Fruit fly (Drosophila melanogaster) whole organism, prepupa: ENCODE data around the gene Hs2st.

Experiments used
- Blimp-1 ChIP-seq: fragments of 200-800 bp; sonication (Bioruptor generic); optimal IDR thresholded peaks from 3 replicates; lab custom pipeline; 2017; ENCODE audit warnings: missing biosample characterization, missing genetic modification characterization, mild to moderate bottlenecking, moderate library complexity, missing genetic modification reagents
- CG10631 ChIP-seq: fragments of 200-800 bp; sonication (Bioruptor generic); optimal IDR thresholded peaks from 2 replicates; lab custom pipeline; 2016; ENCODE audit warnings: missing biosample characterization, missing genetic modification characterization
- CG10669 ChIP-seq: fragments of 200-800 bp; sonication (Bioruptor generic); optimal IDR thresholded peaks from 3 replicates; lab custom pipeline; 2018; ENCODE audit warnings: missing biosample characterization, mild to moderate bottlenecking, missing genetic modification characterization, moderate library complexity
- CG11902 ChIP-seq: fragments of 200-800 bp; sonication (Bioruptor generic); optimal IDR thresholded peaks from 3 replicates; lab custom pipeline; 2016; ENCODE audit warnings: missing biosample characterization, missing genetic modification characterization
- CG15336 ChIP-seq: fragments of 200-800 bp; sonication (Bioruptor generic); IDR thresholded peaks from 2 replicates; pipeline ENCODE4 v1.3.6; 2022; ENCODE audit warnings: missing biosample characterization, missing genetic modification characterization
- CG1621 ChIP-seq: fragments of 200-800 bp; sonication (Bioruptor generic); optimal IDR thresholded peaks from 3 replicates; lab custom pipeline; 2018; ENCODE audit warnings: missing biosample characterization, mild to moderate bottlenecking, missing genetic modification characterization
- CG16779 ChIP-seq: fragments of 200-800 bp; sonication (Bioruptor generic); optimal IDR thresholded peaks from 3 replicates; lab custom pipeline; 2017; ENCODE audit warnings: missing biosample characterization, mild to moderate bottlenecking, missing genetic modification characterization
- CG3032 ChIP-seq: fragments of 200-800 bp; optimal IDR thresholded peaks from 2 replicates; lab custom pipeline; 2019; ENCODE audit warnings: missing biosample characterization, mild to moderate bottlenecking, missing genetic modification characterization, moderate library complexity
- CG31627 ChIP-seq: fragments of 200-800 bp; sonication (Bioruptor generic); optimal IDR thresholded peaks from 3 replicates; lab custom pipeline; 2016; ENCODE audit warnings: missing biosample characterization, missing genetic modification characterization
- CG32006 ChIP-seq: fragments of 200-800 bp; sonication (Bioruptor generic); optimal IDR thresholded peaks from 3 replicates; lab custom pipeline; 2017; ENCODE audit warnings: missing biosample characterization, mild to moderate bottlenecking, missing genetic modification characterization
- CG34406 ChIP-seq: fragments of 200-800 bp; sonication (Bioruptor generic); optimal IDR thresholded peaks from 3 replicates; lab custom pipeline; 2016; ENCODE audit warnings: missing biosample characterization, missing genetic modification characterization
- CG3919 ChIP-seq: fragments of 200-800 bp; sonication (Bioruptor generic); optimal IDR thresholded peaks from 3 replicates; lab custom pipeline; 2016; ENCODE audit warnings: missing biosample characterization, missing genetic modification characterization
- CG4318 ChIP-seq: fragments of 200-800 bp; sonication (Bioruptor generic); optimal IDR thresholded peaks from 3 replicates; lab custom pipeline; 2017; ENCODE audit warnings: missing biosample characterization, mild to moderate bottlenecking, missing genetic modification characterization
- CG6163 ChIP-seq: fragments of 200-800 bp; sonication (Bioruptor generic); IDR thresholded peaks from 3 replicates; pipeline ENCODE4 v1.3.6; 2022; ENCODE audit warnings: missing biosample characterization, missing genetic modification characterization
- CG6276 ChIP-seq: fragments of 200-800 bp; sonication (Bioruptor generic); optimal IDR thresholded peaks from 2 replicates; lab custom pipeline; 2017; ENCODE audit warnings: missing biosample characterization, mild to moderate bottlenecking, missing genetic modification characterization
- CG6792 ChIP-seq: fragments of 200-800 bp; sonication (Bioruptor generic); optimal IDR thresholded peaks from 3 replicates; lab custom pipeline; 2016; ENCODE audit warnings: missing biosample characterization, missing genetic modification characterization
- CG6854 ChIP-seq: fragments of 200-800 bp; sonication (Bioruptor generic); optimal IDR thresholded peaks from 2 replicates; lab custom pipeline; 2017; ENCODE audit warnings: missing biosample characterization, mild to moderate bottlenecking, missing genetic modification characterization
- CG7368 ChIP-seq: fragments of 200-800 bp; sonication (Bioruptor generic); optimal IDR thresholded peaks from 3 replicates; lab custom pipeline; 2016; ENCODE audit warnings: missing biosample characterization, missing genetic modification characterization
- CG8319 ChIP-seq: fragments of 200-800 bp; sonication (Bioruptor generic); optimal IDR thresholded peaks from 3 replicates; lab custom pipeline; 2016; ENCODE audit warnings: missing biosample characterization, missing genetic modification characterization
- CG8632 ChIP-seq: fragments of 200-800 bp; sonication (Bioruptor generic); optimal IDR thresholded peaks from 3 replicates; lab custom pipeline; 2016; ENCODE audit warnings: missing biosample characterization, missing genetic modification characterization
- CG9139 ChIP-seq: fragments of 200-800 bp; sonication (Bioruptor generic); optimal IDR thresholded peaks from 3 replicates; lab custom pipeline; 2017; ENCODE audit warnings: missing biosample characterization, mild to moderate bottlenecking, missing genetic modification characterization
- Eip75B ChIP-seq: fragments of 200-800 bp; sonication (Bioruptor generic); optimal IDR thresholded peaks from 3 replicates; lab custom pipeline; 2016; ENCODE audit warnings: missing biosample characterization, missing genetic modification characterization
- Eip93F ChIP-seq: fragments of 200-800 bp; sonication (Bioruptor generic); optimal IDR thresholded peaks from 2 replicates; lab custom pipeline; 2016; ENCODE audit warnings: missing biosample characterization, mild to moderate bottlenecking, missing genetic modification characterization
- Ets21C ChIP-seq: fragments of 200-800 bp; sonication (Bioruptor generic); optimal IDR thresholded peaks from 3 replicates; lab custom pipeline; 2016; ENCODE audit warnings: missing biosample characterization, missing genetic modification characterization
- Ets96B ChIP-seq: fragments of 200-800 bp; optimal IDR thresholded peaks from 2 replicates; lab custom pipeline; 2019; ENCODE audit warnings: missing biosample characterization, mild to moderate bottlenecking, missing genetic modification characterization, moderate library complexity
- Gug ChIP-seq: fragments of 200-800 bp; sonication (Bioruptor generic); IDR thresholded peaks from 2 replicates; pipeline ENCODE4 v1.3.6; 2022; ENCODE audit warnings: missing biosample characterization, missing genetic modification characterization
- Hr38 ChIP-seq: sonication (Bioruptor generic); optimal IDR thresholded peaks from 2 replicates; lab custom pipeline; 2016; ENCODE audit warnings: missing biosample characterization, missing genetic modification characterization
- Hr39 ChIP-seq: fragments of 200-800 bp; sonication (Bioruptor generic); optimal IDR thresholded peaks from 2 replicates; lab custom pipeline; 2016; ENCODE audit warnings: missing biosample characterization, missing genetic modification characterization
- Hr4 ChIP-seq: fragments of 200-800 bp; sonication (Bioruptor generic); optimal IDR thresholded peaks from 3 replicates; lab custom pipeline; 2016; ENCODE audit warnings: missing biosample characterization, missing genetic modification characterization
- Met ChIP-seq: fragments of 200-800 bp; sonication (Bioruptor generic); optimal IDR thresholded peaks from 3 replicates; lab custom pipeline; 2016; ENCODE audit warnings: missing biosample characterization, missing genetic modification characterization
- Smox ChIP-seq: fragments of 200-800 bp; sonication (Bioruptor generic); optimal IDR thresholded peaks from 3 replicates; lab custom pipeline; 2016; ENCODE audit warnings: missing biosample characterization, missing genetic modification characterization
- Sox102F ChIP-seq: fragments of 200-800 bp; sonication (Bioruptor generic); optimal IDR thresholded peaks from 2 replicates; lab custom pipeline; 2016; ENCODE audit warnings: missing biosample characterization, mild to moderate bottlenecking, missing genetic modification characterization
- Sox14 ChIP-seq: fragments of 200-800 bp; sonication (Bioruptor generic); optimal IDR thresholded peaks from 3 replicates; lab custom pipeline; 2016; ENCODE audit warnings: missing biosample characterization, missing genetic modification characterization
- Sox15 ChIP-seq: fragments of 200-800 bp; sonication (Bioruptor generic); optimal IDR thresholded peaks from 3 replicates; lab custom pipeline; 2016; ENCODE audit warnings: missing biosample characterization, missing genetic modification characterization
- achi ChIP-seq: fragments of 200-800 bp; sonication (Bioruptor generic); optimal IDR thresholded peaks from 3 replicates; lab custom pipeline; 2016; ENCODE audit warnings: missing biosample characterization, missing genetic modification characterization
- acj6 ChIP-seq: fragments of 200-800 bp; sonication (Bioruptor generic); optimal IDR thresholded peaks from 3 replicates; lab custom pipeline; 2016; ENCODE audit warnings: missing biosample characterization, missing genetic modification characterization
- cyc ChIP-seq: fragments of 200-800 bp; sonication (Bioruptor generic); optimal IDR thresholded peaks from 3 replicates; lab custom pipeline; 2016; ENCODE audit warnings: missing biosample characterization, missing genetic modification characterization
- dac ChIP-seq: fragments of 200-800 bp; sonication (Bioruptor generic); optimal IDR thresholded peaks from 2 replicates; lab custom pipeline; 2017; ENCODE audit warnings: missing biosample characterization, mild to moderate bottlenecking, missing genetic modification characterization
- dsx ChIP-seq: fragments of 200-800 bp; optimal IDR thresholded peaks from 3 replicates; lab custom pipeline; 2019; ENCODE audit warnings: missing biosample characterization, mild to moderate bottlenecking, missing genetic modification characterization, moderate library complexity; ENCODE audit not compliant: poor library complexity, severe bottlenecking
- eg ChIP-seq: fragments of 200-800 bp; sonication (Bioruptor generic); IDR thresholded peaks from 3 replicates; pipeline ENCODE4 v1.3.6; 2022; ENCODE audit warnings: missing biosample characterization, missing genetic modification characterization
- esn ChIP-seq: fragments of 200-800 bp; sonication (Bioruptor generic); optimal IDR thresholded peaks from 2 replicates; lab custom pipeline; 2016; ENCODE audit warnings: missing biosample characterization, mild to moderate bottlenecking, missing genetic modification characterization, moderate library complexity
- fd59A ChIP-seq: fragments of 200-800 bp; sonication (Bioruptor generic); optimal IDR thresholded peaks from 2 replicates; lab custom pipeline; 2017; ENCODE audit warnings: missing biosample characterization, mild to moderate bottlenecking, missing genetic modification characterization, missing genetic modification reagents
- fd85E ChIP-seq: fragments of 200-800 bp; sonication (Bioruptor generic); optimal IDR thresholded peaks from 3 replicates; lab custom pipeline; 2016; ENCODE audit warnings: missing biosample characterization, missing genetic modification characterization
- fkh ChIP-seq: fragments of 200-800 bp; sonication (Bioruptor generic); optimal IDR thresholded peaks from 3 replicates; lab custom pipeline; 2017; ENCODE audit warnings: missing biosample characterization, mild to moderate bottlenecking, missing genetic modification characterization, moderate library complexity
- lz ChIP-seq: fragments of 200-800 bp; sonication (Bioruptor generic); optimal IDR thresholded peaks from 3 replicates; lab custom pipeline; 2016; ENCODE audit warnings: missing biosample characterization, missing genetic modification characterization
- pdm3 ChIP-seq: fragments of 200-800 bp; sonication (Bioruptor generic); optimal IDR thresholded peaks from 3 replicates; lab custom pipeline; 2016; ENCODE audit warnings: missing biosample characterization, missing genetic modification characterization
- salr ChIP-seq, 2 experiments: fragments of 200-800 bp; sonication (Bioruptor generic); optimal IDR thresholded peaks; 3 replicates each; lab custom pipeline; 2016 to 2018; ENCODE audit warnings: missing biosample characterization in 2 of 2, missing genetic modification characterization in 2 of 2, mild to moderate bottlenecking in 1 of 2
- spab ChIP-seq: fragments of 200-800 bp; sonication (Bioruptor generic); optimal IDR thresholded peaks from 2 replicates; lab custom pipeline; 2017; ENCODE audit warnings: missing biosample characterization, mild to moderate bottlenecking, missing genetic modification characterization, missing genetic modification reagents
- ss ChIP-seq, 2 experiments: fragments of 200-800 bp; sonication (Bioruptor generic); optimal IDR thresholded peaks; 2 replicates in 1 of 2; 3 replicates in 1 of 2; lab custom pipeline; 2017 to 2018; ENCODE audit warnings: mild to moderate bottlenecking in 2 of 2, missing biosample characterization in 2 of 2, missing genetic modification characterization in 2 of 2, moderate library complexity in 1 of 2
- svp ChIP-seq: fragments of 200-800 bp; sonication (Bioruptor generic); peaks from one replicate; lab custom pipeline; 2016; ENCODE audit warnings: missing biosample characterization, missing genetic modification characterization
- topi ChIP-seq: fragments of 200-800 bp; sonication (Bioruptor generic); optimal IDR thresholded peaks from 3 replicates; lab custom pipeline; 2016; ENCODE audit warnings: missing biosample characterization, missing genetic modification characterization
- vri ChIP-seq: fragments of 200-800 bp; sonication (Bioruptor generic); optimal IDR thresholded peaks from 3 replicates; lab custom pipeline; 2016; ENCODE audit warnings: missing biosample characterization, mild to moderate bottlenecking, missing genetic modification characterization

The Hs2st gene

DNA sequence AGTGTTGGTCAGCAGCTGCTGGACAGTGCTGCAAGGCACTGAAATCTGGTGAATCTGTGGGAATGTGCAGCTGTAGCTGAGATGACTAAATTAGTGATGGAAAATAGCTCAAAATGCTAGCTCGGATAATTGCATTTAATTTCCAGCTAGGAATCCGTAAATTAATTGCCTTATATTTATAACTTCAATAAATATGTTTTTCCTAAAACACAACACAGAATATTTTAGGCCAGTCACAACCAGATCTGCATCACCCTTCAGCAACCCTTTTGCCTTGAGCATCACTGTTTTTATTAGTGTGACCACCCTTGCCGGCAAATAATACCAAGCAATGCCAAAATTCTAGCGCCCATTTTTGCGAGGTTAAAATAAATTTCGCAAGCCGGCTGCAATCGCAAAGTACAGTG is at the start of gene Hs2st:
Hs2st (minus strand) TSS at position 17 of the 407 bp plus-strand sequence.
- TF ChIP-seq CG9139 (GFP tag; lab: Kevin White, UChicago): no peak
- TF ChIP-seq CG10631 (GFP tag; lab: Kevin White, UChicago): peak; percentile 95
- TF ChIP-seq CG6854 (GFP tag; lab: Kevin White, UChicago): peak; percentile 46
- peak; percentile 77 to 81 for TF ChIP-seq salr (GFP tag; optimal IDR thresholded peaks at IDR 0.05; lab: Kevin White, UChicago)
- TF ChIP-seq CG32006 (GFP tag; lab: Kevin White, UChicago): peak; percentile 90
- TF ChIP-seq cyc: peak; percentile 96
- TF ChIP-seq ss (GFP tag; optimal IDR thresholded peaks at IDR 0.05; lab: Kevin White, UChicago): peak; percentile 67 to 84
- peak; percentile 95 for TF ChIP-seq acj6
- peak; percentile 92 for TF ChIP-seq achi (GFP tag; lab: Kevin White, UChicago)
- no peak for TF ChIP-seq vri
- TF ChIP-seq Hr39 (GFP tag; lab: Kevin White, UChicago): peak; percentile 97
- peak; percentile 81 for TF ChIP-seq CG10669 (GFP tag; lab: Kevin White, UChicago)
- peak; percentile 98 for TF ChIP-seq svp (GFP tag; lab: Kevin White, UChicago)
- TF ChIP-seq Blimp-1 (GFP tag; lab: Kevin White, UChicago): peak; percentile 74
- peak; percentile 75 for TF ChIP-seq dsx
- TF ChIP-seq CG6276 (GFP tag; lab: Kevin White, UChicago): no peak
- peak; percentile 96 for TF ChIP-seq lz
- TF ChIP-seq CG3032: peak; percentile 91
- TF ChIP-seq CG16779 (tag; lab: Kevin White, UChicago): peak; percentile 64
- TF ChIP-seq CG4318 (GFP tag; lab: Kevin White, UChicago): peak; percentile 81
- peak; percentile 95 for TF ChIP-seq Ets21C (GFP tag; lab: Kevin White, UChicago)
- TF ChIP-seq Eip93F (GFP tag; lab: Kevin White, UChicago): peak; percentile 79
- TF ChIP-seq fkh (GFP tag; lab: Kevin White, UChicago): no peak
- TF ChIP-seq Ets96B (tag; lab: Kevin White, UChicago): peak; percentile 84
- TF ChIP-seq Hr38: peak; percentile 53
- TF ChIP-seq Sox14 (GFP tag; lab: Kevin White, UChicago): peak; percentile 93
- TF ChIP-seq dac (GFP tag; lab: Kevin White, UChicago): peak; percentile 84
- TF ChIP-seq CG31627 (GFP tag; lab: Kevin White, UChicago): peak; percentile 98
- peak; percentile 79 for TF ChIP-seq CG15336 (GFP tag; lab: Robert Waterston, UW)
- peak; percentile 93 for TF ChIP-seq Eip75B (GFP tag; lab: Kevin White, UChicago)
- peak; percentile 72 for TF ChIP-seq fd85E (GFP tag; lab: Kevin White, UChicago)
- peak; percentile 92 for TF ChIP-seq CG3919
- peak; percentile 89 for TF ChIP-seq Gug (GFP tag; lab: Robert Waterston, UW)
- peak; percentile 86 for TF ChIP-seq eg (GFP tag; lab: Robert Waterston, UW)
- TF ChIP-seq fd59A (GFP tag; lab: Kevin White, UChicago): peak; percentile 81
- peak; percentile 77 for TF ChIP-seq CG1621 (tag; lab: Kevin White, UChicago)
- peak; percentile 88 for TF ChIP-seq CG6163
- TF ChIP-seq Smox: peak; percentile 92
- peak; percentile 96 for TF ChIP-seq Sox15 (GFP tag; lab: Kevin White, UChicago)
- TF ChIP-seq topi (GFP tag; lab: Kevin White, UChicago): peak; percentile 94
- TF ChIP-seq esn (GFP tag; lab: Kevin White, UChicago): peak; percentile 95
- TF ChIP-seq CG8632 (GFP tag; lab: Kevin White, UChicago): peak; percentile 84
- peak; percentile 89 for TF ChIP-seq CG8319
- TF ChIP-seq CG7368 (GFP tag; lab: Kevin White, UChicago): peak; percentile 83
- TF ChIP-seq Met (GFP tag; lab: Kevin White, UChicago): peak; percentile 93
- TF ChIP-seq pdm3 (GFP tag; lab: Kevin White, UChicago): peak; percentile 95
- TF ChIP-seq spab: peak; percentile 72
- TF ChIP-seq CG6792 (GFP tag; lab: Kevin White, UChicago): peak; percentile 91
- TF ChIP-seq Hr4: peak; percentile 95
- peak; percentile 94 for TF ChIP-seq CG11902 (GFP tag; lab: Kevin White, UChicago)
- peak; percentile 89 for TF ChIP-seq Sox102F (GFP tag; lab: Kevin White, UChicago)
- peak; percentile 86 for TF ChIP-seq CG34406 (GFP tag; lab: Kevin White, UChicago)
